Worm (Caenorhabditis elegans) whole organism, L4 larva: ENCODE measurements around the gene T09A5.15.

Experiments
- F10B5.3 ChIP-seq: sonication (generic microtip); optimal IDR thresholded peaks from 2 replicates; lab custom pipeline; 2016; ENCODE audit warnings: mild to moderate bottlenecking, missing genetic modification characterization, missing compliant biosample characterization
- Y48G9A.11 ChIP-seq: fragments of 200-800 bp; sonication (Bioruptor generic); IDR thresholded peaks from 2 replicates; pipeline ENCODE4 v1.3.6; 2022; ENCODE audit warnings: missing genetic modification reagents, missing genetic modification characterization, missing compliant biosample characterization
- aha-1 ChIP-seq: fragments of 150-350 bp; peaks from one replicate; lab custom pipeline; 2014; ENCODE audit warnings: missing biosample characterization, missing genetic modification characterization
- ama-1 ChIP-seq: fragments of 150-350 bp; optimal IDR thresholded peaks from 2 replicates; lab custom pipeline; 2014; ENCODE audit warnings: inconsistent platforms, mixed read lengths
- arid-1 ChIP-seq: fragments of 200-800 bp; sonication (Bioruptor generic); conservative IDR thresholded peaks from 2 replicates; pipeline ENCODE4 v1.3.6; 2022; ENCODE audit warnings: missing genetic modification reagents, missing genetic modification characterization, missing compliant biosample characterization
- ceh-32 ChIP-seq: sonication (generic microtip); optimal IDR thresholded peaks from 2 replicates; lab custom pipeline; 2016; ENCODE audit warnings: mild to moderate bottlenecking, missing genetic modification characterization, missing compliant biosample characterization; ENCODE audit not compliant: poor library complexity
- ces-1 ChIP-seq: fragments of 150-350 bp; sonication (generic microtip); optimal IDR thresholded peaks from 4 replicates; lab custom pipeline; 2014; ENCODE audit warnings: missing biosample characterization, missing genetic modification reagents, missing genetic modification characterization
- cey-2 ChIP-seq: sonication (generic microtip); optimal IDR thresholded peaks from 3 replicates; lab custom pipeline; 2017; ENCODE audit warnings: missing genetic modification characterization, mild to moderate bottlenecking, missing compliant biosample characterization, antibody characterized with exemption, borderline replicate concordance; ENCODE audit not compliant: insufficient read depth
- daf-16 ChIP-seq, 3 experiments: sonication (generic microtip); optimal IDR thresholded peaks; 2 replicates each; lab custom pipeline; 2016 to 2017; ENCODE audit warnings: missing genetic modification characterization in 3 of 3, missing genetic modification reagents in 3 of 3, mild to moderate bottlenecking in 2 of 3, missing compliant biosample characterization in 2 of 3, missing biosample characterization in 1 of 3, moderate library complexity in 1 of 3
- dmd-9 ChIP-seq: fragments of 200-800 bp; sonication (Bioruptor generic); IDR thresholded peaks from 2 replicates; pipeline ENCODE4 v1.3.6; 2022; ENCODE audit warnings: missing genetic modification reagents, missing genetic modification characterization, missing compliant biosample characterization
- dpl-1 ChIP-seq: fragments of 150-350 bp; optimal IDR thresholded peaks from 2 replicates; lab custom pipeline; 2014; ENCODE audit warnings: missing biosample characterization, missing genetic modification reagents, missing genetic modification characterization
- fkh-10 ChIP-seq: fragments of 150-350 bp; optimal IDR thresholded peaks from 2 replicates; lab custom pipeline; 2014; ENCODE audit warnings: missing biosample characterization, missing genetic modification reagents, missing genetic modification characterization
- hmg-1.1 ChIP-seq: fragments of 200-800 bp; sonication (Bioruptor generic); IDR thresholded peaks from 2 replicates; pipeline ENCODE4 v1.3.6; 2022; ENCODE audit warnings: missing genetic modification reagents, missing genetic modification characterization, missing compliant biosample characterization
- lin-1 ChIP-seq: fragments of 200-800 bp; sonication (Bioruptor generic); IDR thresholded peaks from 2 replicates; pipeline ENCODE4 v1.3.6; 2022; ENCODE audit warnings: missing genetic modification reagents, missing genetic modification characterization, missing compliant biosample characterization
- lin-38 ChIP-seq: fragments of 200-800 bp; sonication (Bioruptor generic); IDR thresholded peaks from 2 replicates; pipeline ENCODE4 v1.3.6; 2022; ENCODE audit warnings: missing genetic modification reagents, missing genetic modification characterization, missing compliant biosample characterization
- lin-39 ChIP-seq: fragments of 150-350 bp; optimal IDR thresholded peaks from 2 replicates; lab custom pipeline; 2014; ENCODE audit warnings: missing biosample characterization, missing genetic modification reagents, missing genetic modification characterization
- lsy-2 ChIP-seq, 2 experiments: fragments of 150-350 bp in 1 of 2; sonication (generic microtip) in 1 of 2; optimal IDR thresholded peaks; 2 replicates each; lab custom pipeline; 2014 to 2017; ENCODE audit warnings: missing biosample characterization in 2 of 2, missing genetic modification characterization in 2 of 2
- madf-9 ChIP-seq: fragments of 200-800 bp; sonication (Bioruptor generic); conservative IDR thresholded peaks from 2 replicates; pipeline ENCODE4 v1.3.6; 2022; ENCODE audit warnings: missing genetic modification reagents, missing genetic modification characterization, missing compliant biosample characterization
- mep-1 ChIP-seq: fragments of 150-350 bp; sonication (generic microtip); optimal IDR thresholded peaks from 3 replicates; lab custom pipeline; 2014; ENCODE audit warnings: missing biosample characterization, missing genetic modification characterization
- nhr-11 ChIP-seq: fragments of 150-350 bp; optimal IDR thresholded peaks from 2 replicates; lab custom pipeline; 2014; ENCODE audit warnings: missing biosample characterization, missing genetic modification characterization
- nhr-237 ChIP-seq: sonication (generic microtip); optimal IDR thresholded peaks from 2 replicates; lab custom pipeline; 2017; ENCODE audit warnings: missing biosample characterization, missing genetic modification characterization
- nhr-25 ChIP-seq: sonication (generic microtip); optimal IDR thresholded peaks from 2 replicates; lab custom pipeline; 2017; ENCODE audit warnings: missing genetic modification characterization, mild to moderate bottlenecking, missing compliant biosample characterization, antibody characterized with exemption, moderate library complexity, borderline replicate concordance; ENCODE audit not compliant: insufficient read depth
- nhr-28 ChIP-seq: fragments of 150-350 bp; optimal IDR thresholded peaks from 2 replicates; lab custom pipeline; 2014; ENCODE audit warnings: missing biosample characterization, missing genetic modification characterization
- nhr-41 ChIP-seq: fragments of 200-800 bp; sonication (Bioruptor generic); IDR thresholded peaks from 2 replicates; pipeline ENCODE4 v1.3.6; 2022; ENCODE audit warnings: missing genetic modification reagents, missing genetic modification characterization, missing compliant biosample characterization
- pha-4 ChIP-seq, 2 experiments: fragments of 150-350 bp in 1 of 2; fragments of 200-800 bp in 1 of 2; sonication (Bioruptor generic) in 1 of 2; IDR thresholded peaks in 1 of 2; optimal IDR thresholded peaks in 1 of 2; 2 replicates each; pipeline versions ENCODE4 v1.3.6 to Lab custom; 2014 to 2022; ENCODE audit warnings: missing genetic modification characterization in 2 of 2, missing genetic modification reagents in 2 of 2, missing biosample characterization in 1 of 2, missing compliant biosample characterization in 1 of 2
- pqm-1 ChIP-seq: sonication (generic microtip); optimal IDR thresholded peaks from 2 replicates; lab custom pipeline; 2017; ENCODE audit warnings: missing biosample characterization, missing genetic modification characterization
- spr-1 ChIP-seq: sonication (generic microtip); optimal IDR thresholded peaks from 2 replicates; lab custom pipeline; 2016; ENCODE audit warnings: mild to moderate bottlenecking, missing genetic modification characterization, missing compliant biosample characterization
- tra-1 ChIP-seq: fragments of 200-800 bp; sonication (Bioruptor generic); IDR thresholded peaks from 2 replicates; pipeline ENCODE4 v1.3.6; 2022; ENCODE audit warnings: missing genetic modification reagents, missing genetic modification characterization, missing compliant biosample characterization
- unc-62 ChIP-seq, 3 experiments: fragments of 150-350 bp in 1 of 3; sonication (generic microtip); optimal IDR thresholded peaks in 2 of 3; peaks in 1 of 3; 1 replicate in 1 of 3; 2 replicates in 2 of 3; lab custom pipeline; 2014 to 2017; ENCODE audit warnings: missing biosample characterization in 3 of 3, missing genetic modification characterization in 3 of 3, missing genetic modification reagents in 3 of 3, missing genotype in 1 of 3
- vab-7 ChIP-seq: fragments of 200-800 bp; sonication (Bioruptor generic); IDR thresholded peaks from 2 replicates; pipeline ENCODE4 v1.3.6; 2022; ENCODE audit warnings: missing genetic modification reagents, missing genetic modification characterization, missing compliant biosample characterization
- ztf-11 ChIP-seq: fragments of 150-350 bp; optimal IDR thresholded peaks from 2 replicates; lab custom pipeline; 2014; ENCODE audit warnings: missing biosample characterization, missing genetic modification characterization

Gene T09A5.15

DNA sequence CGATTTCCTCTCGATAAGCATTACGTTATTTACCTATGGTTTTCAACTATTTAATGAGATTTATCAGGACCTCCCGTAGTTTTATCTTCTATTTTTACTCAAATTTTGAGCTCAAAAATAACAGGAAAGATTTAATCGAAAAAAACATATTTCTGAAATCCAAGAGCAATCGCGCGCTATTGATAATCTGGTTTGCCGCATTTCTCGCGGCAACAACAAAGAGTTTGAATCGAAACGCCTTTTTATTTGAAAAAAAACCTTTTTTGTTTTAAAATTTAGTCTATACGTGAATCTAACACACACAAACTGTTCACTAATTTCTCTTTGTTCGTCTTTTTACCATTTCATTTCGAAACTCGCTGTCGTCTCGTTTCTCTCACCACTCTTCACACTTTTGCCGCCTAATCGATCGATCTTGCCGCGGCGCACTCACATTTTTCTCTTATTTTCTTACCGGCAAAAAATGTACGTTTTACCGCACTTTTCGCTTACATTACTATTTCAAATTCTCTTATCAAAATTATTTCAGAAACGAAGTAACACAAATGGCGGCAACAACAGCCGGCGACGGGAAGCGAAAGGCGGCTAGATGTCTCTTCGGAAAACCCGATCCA is 41.5 kb upstream of the T09A5.15 start, which contains the start of gene cki-2:
cki-2 (plus strand) TSS at position 337 of the 614 bp plus-strand sequence.
- TF ChIP-seq dmd-9 (GFP tag; lab: Robert Waterston, UW) = no peak
- peak; percentile 4 for TF ChIP-seq nhr-28 (tag; lab: Kevin White, UChicago)
- TF ChIP-seq lin-39 = no peak
- TF ChIP-seq madf-9 (GFP tag; lab: Robert Waterston, UW) = no peak
- TF ChIP-seq vab-7 (GFP tag; lab: Robert Waterston, UW) = no peak
- TF ChIP-seq pqm-1 (tag; lab: Kevin White, UChicago) = peak; percentile 38
- peak in 1 of 2 experiments; percentile 7 for TF ChIP-seq lsy-2 (tag; optimal IDR thresholded peaks at IDR 0.05; lab: Kevin White, UChicago)
- TF ChIP-seq unc-62 (GFP tag; optimal IDR thresholded peaks at IDR 0.05 in 1 of 2; lab: Kevin White, UChicago) = peak in 1 of 2 experiments; percentile 22
- no peak for TF ChIP-seq unc-62 (tag; optimal IDR thresholded peaks at IDR 0.05; lab: Kevin White, UChicago)
- TF ChIP-seq dpl-1 (GFP tag; lab: Kevin White, UChicago) = peak; percentile 25
- TF ChIP-seq daf-16 (GFP tag; optimal IDR thresholded peaks at IDR 0.05; lab: Kevin White, UChicago) = no peak
- peak; percentile 26 for TF ChIP-seq daf-16 (tag; optimal IDR thresholded peaks at IDR 0.05; lab: Kevin White, UChicago)
- peak; percentile 60 for TF ChIP-seq lin-38 (GFP tag; lab: Robert Waterston, UW)

DNA sequence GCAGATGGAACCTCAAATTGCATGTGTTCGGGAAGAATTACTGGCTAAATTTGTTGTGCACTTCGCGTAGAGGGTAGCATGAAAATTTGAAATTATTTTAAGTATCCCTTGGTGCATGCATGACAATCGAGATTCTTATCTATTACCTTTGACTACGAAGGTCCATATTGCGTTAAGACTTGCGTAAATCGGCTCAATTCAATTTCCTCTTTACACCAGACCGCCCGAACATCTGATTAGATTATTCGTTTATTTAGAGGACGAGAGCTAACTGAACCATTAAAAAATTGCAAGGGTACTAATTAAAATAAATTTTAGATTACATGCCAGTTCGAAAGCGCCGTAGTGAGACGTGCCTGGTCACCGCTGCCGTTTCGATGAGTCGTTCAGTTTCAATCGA is 40.2 kb upstream of the T09A5.15 start:
- no peak for TF ChIP-seq arid-1 (GFP tag; lab: Robert Waterston, UW)
- no peak for TF ChIP-seq fkh-10 (GFP tag; lab: Kevin White, UChicago)
- TF ChIP-seq nhr-237 (tag; lab: Kevin White, UChicago) = no peak
- no peak for TF ChIP-seq ztf-11 (tag; lab: Kevin White, UChicago)
- no peak for TF ChIP-seq Y48G9A.11
- no peak for TF ChIP-seq F10B5.3

ce11 chrII:7819359-7819758 is 38.4 kb upstream of the T09A5.15 start:
- TF ChIP-seq nhr-41 (GFP tag; lab: Robert Waterston, UW) (no peak), unc-62 (GFP tag; optimal IDR thresholded peaks at IDR 0.05 in 1 of 2; lab: Kevin White, UChicago) (peak in 1 of 2 experiments; percentile 75), unc-62 (tag; optimal IDR thresholded peaks at IDR 0.05; lab: Kevin White, UChicago) (no peak)
- TF ChIP-seq, all 104 proteins: peak for 1

ce11 chrII:7822454-7822853 is 35.3 kb upstream of the T09A5.15 start, which contains the start of gene irld-47:
irld-47 (minus strand) TSS chrII:7822554.
- TF ChIP-seq hmg-1.1 (no peak), spr-1 (no peak), ceh-32 (no peak), nhr-11 (tag; lab: Kevin White, UChicago) (no peak), madf-9 (GFP tag; lab: Robert Waterston, UW) (no peak), nhr-25 (tag; lab: Kevin White, UChicago) (no peak)

ce11 chrII:7825107-7825506 is 32.7 kb upstream of the T09A5.15 start, which contains the start of gene srw-62:
srw-62 (plus strand) TSS chrII:7825407.
- no peak for TF ChIP-seq tra-1
- TF ChIP-seq pha-4 (GFP tag; IDR thresholded peaks at IDR 0.05; lab: Robert Waterston, UW) = no peak
- no peak for TF ChIP-seq pha-4 (tag; optimal IDR thresholded peaks at IDR 0.05; lab: Kevin White, UChicago)
- no peak for TF ChIP-seq ces-1 (GFP tag; lab: Kevin White, UChicago)
- TF ChIP-seq ama-1 (lab: Kevin White, UChicago) = no peak
- TF ChIP-seq cey-2 (tag; lab: Kevin White, UChicago) = no peak
- no peak for TF ChIP-seq mep-1 (tag; lab: Kevin White, UChicago)
- no peak for TF ChIP-seq lin-1 (GFP tag; lab: Robert Waterston, UW)
- peak; percentile 4 for TF ChIP-seq aha-1 (tag; lab: Kevin White, UChicago)
